Fruit fly (Drosophila melanogaster) whole organism, prepupa: Measurements from ENCODE around the gene firl.

Experiments used
- Blimp-1 ChIP-seq: fragments of 200-800 bp; sonication (Bioruptor generic); optimal IDR thresholded peaks from 3 replicates; lab custom pipeline; 2017; ENCODE audit warnings: missing biosample characterization, missing genetic modification characterization, mild to moderate bottlenecking, moderate library complexity, missing genetic modification reagents
- CG10631 ChIP-seq: fragments of 200-800 bp; sonication (Bioruptor generic); optimal IDR thresholded peaks from 2 replicates; lab custom pipeline; 2016; ENCODE audit warnings: missing biosample characterization, missing genetic modification characterization
- CG10669 ChIP-seq: fragments of 200-800 bp; sonication (Bioruptor generic); optimal IDR thresholded peaks from 3 replicates; lab custom pipeline; 2018; ENCODE audit warnings: missing biosample characterization, mild to moderate bottlenecking, missing genetic modification characterization, moderate library complexity
- CG3032 ChIP-seq: fragments of 200-800 bp; optimal IDR thresholded peaks from 2 replicates; lab custom pipeline; 2019; ENCODE audit warnings: missing biosample characterization, mild to moderate bottlenecking, missing genetic modification characterization, moderate library complexity
- CG32006 ChIP-seq: fragments of 200-800 bp; sonication (Bioruptor generic); optimal IDR thresholded peaks from 3 replicates; lab custom pipeline; 2017; ENCODE audit warnings: missing biosample characterization, mild to moderate bottlenecking, missing genetic modification characterization
- CG34406 ChIP-seq: fragments of 200-800 bp; sonication (Bioruptor generic); optimal IDR thresholded peaks from 3 replicates; lab custom pipeline; 2016; ENCODE audit warnings: missing biosample characterization, missing genetic modification characterization
- CG6163 ChIP-seq: fragments of 200-800 bp; sonication (Bioruptor generic); IDR thresholded peaks from 3 replicates; pipeline ENCODE4 v1.3.6; 2022; ENCODE audit warnings: missing biosample characterization, missing genetic modification characterization
- CG6792 ChIP-seq: fragments of 200-800 bp; sonication (Bioruptor generic); optimal IDR thresholded peaks from 3 replicates; lab custom pipeline; 2016; ENCODE audit warnings: missing biosample characterization, missing genetic modification characterization
- CG6808 ChIP-seq: fragments of 200-800 bp; sonication (Bioruptor generic); optimal IDR thresholded peaks from 3 replicates; lab custom pipeline; 2017; ENCODE audit warnings: missing biosample characterization, missing genetic modification characterization, mild to moderate bottlenecking, moderate library complexity, missing genetic modification reagents
- CG8119 ChIP-seq: fragments of 200-800 bp; sonication (Bioruptor generic); IDR thresholded peaks from 3 replicates; pipeline ENCODE4 v1.3.6; 2022; ENCODE audit warnings: missing biosample characterization, missing genetic modification characterization
- CG9139 ChIP-seq: fragments of 200-800 bp; sonication (Bioruptor generic); optimal IDR thresholded peaks from 3 replicates; lab custom pipeline; 2017; ENCODE audit warnings: missing biosample characterization, mild to moderate bottlenecking, missing genetic modification characterization
- Eip78C ChIP-seq: fragments of 200-800 bp; sonication (Bioruptor generic); peaks from one replicate; lab custom pipeline; 2016; ENCODE audit warnings: missing biosample characterization, missing genetic modification characterization
- Hr38 ChIP-seq: sonication (Bioruptor generic); optimal IDR thresholded peaks from 2 replicates; lab custom pipeline; 2016; ENCODE audit warnings: missing biosample characterization, missing genetic modification characterization
- Hr4 ChIP-seq: fragments of 200-800 bp; sonication (Bioruptor generic); optimal IDR thresholded peaks from 3 replicates; lab custom pipeline; 2016; ENCODE audit warnings: missing biosample characterization, missing genetic modification characterization
- Lpt ChIP-seq: fragments of 200-800 bp; sonication (Bioruptor generic); optimal IDR thresholded peaks from 3 replicates; lab custom pipeline; 2016; ENCODE audit warnings: missing biosample characterization, missing genetic modification characterization
- Sox102F ChIP-seq: fragments of 200-800 bp; sonication (Bioruptor generic); optimal IDR thresholded peaks from 2 replicates; lab custom pipeline; 2016; ENCODE audit warnings: missing biosample characterization, mild to moderate bottlenecking, missing genetic modification characterization
- Sox14 ChIP-seq: fragments of 200-800 bp; sonication (Bioruptor generic); optimal IDR thresholded peaks from 3 replicates; lab custom pipeline; 2016; ENCODE audit warnings: missing biosample characterization, missing genetic modification characterization
- Sox15 ChIP-seq: fragments of 200-800 bp; sonication (Bioruptor generic); optimal IDR thresholded peaks from 3 replicates; lab custom pipeline; 2016; ENCODE audit warnings: missing biosample characterization, missing genetic modification characterization
- achi ChIP-seq: fragments of 200-800 bp; sonication (Bioruptor generic); optimal IDR thresholded peaks from 3 replicates; lab custom pipeline; 2016; ENCODE audit warnings: missing biosample characterization, missing genetic modification characterization
- acj6 ChIP-seq: fragments of 200-800 bp; sonication (Bioruptor generic); optimal IDR thresholded peaks from 3 replicates; lab custom pipeline; 2016; ENCODE audit warnings: missing biosample characterization, missing genetic modification characterization
- cyc ChIP-seq: fragments of 200-800 bp; sonication (Bioruptor generic); optimal IDR thresholded peaks from 3 replicates; lab custom pipeline; 2016; ENCODE audit warnings: missing biosample characterization, missing genetic modification characterization
- dac ChIP-seq: fragments of 200-800 bp; sonication (Bioruptor generic); optimal IDR thresholded peaks from 2 replicates; lab custom pipeline; 2017; ENCODE audit warnings: missing biosample characterization, mild to moderate bottlenecking, missing genetic modification characterization
- dsx ChIP-seq: fragments of 200-800 bp; optimal IDR thresholded peaks from 3 replicates; lab custom pipeline; 2019; ENCODE audit warnings: missing biosample characterization, mild to moderate bottlenecking, missing genetic modification characterization, moderate library complexity; ENCODE audit not compliant: poor library complexity, severe bottlenecking
- eg ChIP-seq: fragments of 200-800 bp; sonication (Bioruptor generic); IDR thresholded peaks from 3 replicates; pipeline ENCODE4 v1.3.6; 2022; ENCODE audit warnings: missing biosample characterization, missing genetic modification characterization
- esn ChIP-seq: fragments of 200-800 bp; sonication (Bioruptor generic); optimal IDR thresholded peaks from 2 replicates; lab custom pipeline; 2016; ENCODE audit warnings: missing biosample characterization, mild to moderate bottlenecking, missing genetic modification characterization, moderate library complexity
- fd59A ChIP-seq: fragments of 200-800 bp; sonication (Bioruptor generic); optimal IDR thresholded peaks from 2 replicates; lab custom pipeline; 2017; ENCODE audit warnings: missing biosample characterization, mild to moderate bottlenecking, missing genetic modification characterization, missing genetic modification reagents
- fd85E ChIP-seq: fragments of 200-800 bp; sonication (Bioruptor generic); optimal IDR thresholded peaks from 3 replicates; lab custom pipeline; 2016; ENCODE audit warnings: missing biosample characterization, missing genetic modification characterization
- fkh ChIP-seq: fragments of 200-800 bp; sonication (Bioruptor generic); optimal IDR thresholded peaks from 3 replicates; lab custom pipeline; 2017; ENCODE audit warnings: missing biosample characterization, mild to moderate bottlenecking, missing genetic modification characterization, moderate library complexity
- lz ChIP-seq: fragments of 200-800 bp; sonication (Bioruptor generic); optimal IDR thresholded peaks from 3 replicates; lab custom pipeline; 2016; ENCODE audit warnings: missing biosample characterization, missing genetic modification characterization
- net ChIP-seq: fragments of 200-800 bp; sonication (Bioruptor generic); optimal IDR thresholded peaks from 3 replicates; lab custom pipeline; 2016; ENCODE audit warnings: missing biosample characterization, missing genetic modification characterization
- pdm3 ChIP-seq: fragments of 200-800 bp; sonication (Bioruptor generic); optimal IDR thresholded peaks from 3 replicates; lab custom pipeline; 2016; ENCODE audit warnings: missing biosample characterization, missing genetic modification characterization
- salr ChIP-seq, 2 experiments: fragments of 200-800 bp; sonication (Bioruptor generic); optimal IDR thresholded peaks; 3 replicates each; lab custom pipeline; 2016 to 2018; ENCODE audit warnings: missing biosample characterization in 2 of 2, missing genetic modification characterization in 2 of 2, mild to moderate bottlenecking in 1 of 2
- spab ChIP-seq: fragments of 200-800 bp; sonication (Bioruptor generic); optimal IDR thresholded peaks from 2 replicates; lab custom pipeline; 2017; ENCODE audit warnings: missing biosample characterization, mild to moderate bottlenecking, missing genetic modification characterization, missing genetic modification reagents
- ss ChIP-seq, 2 experiments: fragments of 200-800 bp; sonication (Bioruptor generic); optimal IDR thresholded peaks; 2 replicates in 1 of 2; 3 replicates in 1 of 2; lab custom pipeline; 2017 to 2018; ENCODE audit warnings: mild to moderate bottlenecking in 2 of 2, missing biosample characterization in 2 of 2, missing genetic modification characterization in 2 of 2, moderate library complexity in 1 of 2
- svp ChIP-seq: fragments of 200-800 bp; sonication (Bioruptor generic); peaks from one replicate; lab custom pipeline; 2016; ENCODE audit warnings: missing biosample characterization, missing genetic modification characterization
- topi ChIP-seq: fragments of 200-800 bp; sonication (Bioruptor generic); optimal IDR thresholded peaks from 3 replicates; lab custom pipeline; 2016; ENCODE audit warnings: missing biosample characterization, missing genetic modification characterization
- vri ChIP-seq: fragments of 200-800 bp; sonication (Bioruptor generic); optimal IDR thresholded peaks from 3 replicates; lab custom pipeline; 2016; ENCODE audit warnings: missing biosample characterization, mild to moderate bottlenecking, missing genetic modification characterization

Gene firl

DNA sequence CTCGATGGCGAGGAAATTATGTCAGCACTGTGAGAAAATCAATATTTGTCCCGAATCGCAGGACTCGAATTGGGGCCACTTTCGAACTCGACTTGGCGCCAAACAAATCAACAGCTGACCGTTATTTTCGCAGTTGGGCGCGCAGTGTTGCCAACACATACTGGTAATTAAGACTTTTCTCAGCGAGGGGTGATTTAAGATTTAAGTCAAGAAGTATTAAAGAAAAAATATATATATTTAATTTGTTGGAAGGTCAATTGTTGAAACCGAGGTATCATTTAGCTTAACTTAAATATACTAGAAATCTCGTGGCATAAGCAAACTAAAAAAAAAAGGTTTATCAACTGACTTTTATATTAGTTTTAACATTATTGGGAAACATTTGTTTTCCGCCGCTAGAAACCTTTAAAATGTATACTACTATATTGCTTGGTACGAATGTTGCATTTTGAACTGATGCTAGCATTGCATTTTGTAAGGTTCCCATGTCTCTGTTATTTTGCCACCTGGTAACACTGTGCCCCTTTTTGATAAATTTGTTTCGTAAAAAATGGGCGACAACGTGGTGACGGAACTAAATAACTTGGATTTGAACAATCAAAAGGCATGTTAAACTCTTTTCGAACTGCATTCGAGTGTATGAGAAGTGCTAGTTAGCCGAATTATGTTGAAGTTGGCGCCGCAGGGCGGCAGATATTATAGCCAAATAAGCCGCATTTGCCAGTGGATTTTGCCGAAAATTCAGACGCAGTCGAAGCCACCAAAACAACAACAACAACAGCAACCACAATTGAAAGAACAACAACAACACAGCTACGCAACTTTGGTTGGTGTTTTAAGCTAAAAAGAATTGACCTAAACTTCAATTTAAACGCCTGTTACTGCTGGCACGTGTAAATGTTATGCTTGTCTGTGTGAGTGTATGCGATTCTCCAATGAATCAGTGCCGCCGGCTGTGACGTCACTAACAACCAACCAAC lies 36.9 kb upstream of the firl start, which contains the start of the genes Patsas and ThrRS (continued):
- no peak for TF ChIP-seq pdm3 (GFP tag; lab: Kevin White, UChicago)
- no peak for TF ChIP-seq Blimp-1 (GFP tag; lab: Kevin White, UChicago)
- TF ChIP-seq Sox14 (GFP tag; lab: Kevin White, UChicago): peak; percentile 81
- TF ChIP-seq fkh (GFP tag; lab: Kevin White, UChicago): no peak
- no peak for TF ChIP-seq achi
- TF ChIP-seq net: peak; percentile 75
- TF ChIP-seq CG8119 (GFP tag; lab: Robert Waterston, UW): peak; percentile 83
- TF ChIP-seq Sox102F (GFP tag; lab: Kevin White, UChicago): no peak
- TF ChIP-seq Hr4 (GFP tag; lab: Kevin White, UChicago): no peak
- TF ChIP-seq dsx: no peak
- peak; percentile 91 for TF ChIP-seq CG32006 (GFP tag; lab: Kevin White, UChicago)
- TF ChIP-seq CG6808 (GFP tag; lab: Kevin White, UChicago): peak; percentile 71
- peak in 1 of 2 experiments; percentile 49 for TF ChIP-seq salr (GFP tag; optimal IDR thresholded peaks at IDR 0.05; lab: Kevin White, UChicago)
- TF ChIP-seq CG10631 (GFP tag; lab: Kevin White, UChicago): no peak
- no peak for TF ChIP-seq spab (GFP tag; lab: Kevin White, UChicago)
- no peak for TF ChIP-seq svp (GFP tag; lab: Kevin White, UChicago)
- no peak for TF ChIP-seq ss (GFP tag; optimal IDR thresholded peaks at IDR 0.05; lab: Kevin White, UChicago)
- peak; percentile 77; the same call in 1 of the 3 replicates for TF ChIP-seq CG6163 (GFP tag; lab: Robert Waterston, UW)
- TF ChIP-seq vri: no peak
- peak; percentile 78 for TF ChIP-seq CG34406 (GFP tag; lab: Kevin White, UChicago)
- peak; percentile 66 for TF ChIP-seq CG6792 (GFP tag; lab: Kevin White, UChicago)
- TF ChIP-seq Eip78C: peak; percentile 93
- peak; percentile 76 for TF ChIP-seq Sox15 (GFP tag; lab: Kevin White, UChicago)
- peak; percentile 83 for TF ChIP-seq CG3032 (tag; lab: Kevin White, UChicago)
- TF ChIP-seq Lpt (GFP tag; lab: Kevin White, UChicago): peak; percentile 80
- TF ChIP-seq CG9139 (GFP tag; lab: Kevin White, UChicago): peak; percentile 54
- TF ChIP-seq Hr38 (GFP tag; lab: Kevin White, UChicago): no peak
- TF ChIP-seq cyc: peak; percentile 82

DNA sequence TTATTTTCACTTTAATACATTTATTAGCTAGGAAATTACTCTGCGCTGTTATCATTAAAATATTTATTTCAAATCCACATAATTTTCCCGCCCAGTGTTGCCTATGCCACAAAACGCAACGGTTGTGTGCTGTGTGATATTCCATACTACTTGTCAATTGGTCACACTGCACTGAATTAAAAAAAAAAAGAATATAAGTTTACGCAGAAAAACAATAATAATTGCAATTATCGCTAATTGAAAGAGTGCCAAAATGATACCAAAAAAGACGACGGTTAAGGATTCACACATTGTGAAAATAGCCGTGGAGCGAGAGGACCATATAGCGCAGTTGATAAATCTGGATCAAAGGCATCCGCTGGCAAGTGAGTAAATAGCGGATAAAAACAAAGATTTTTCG lies 31.1 kb upstream of the firl start, which contains the start of gene Ced-12:
Gene Ced-12, plus strand, starts transcription at position 141 of the 400 bp plus-strand sequence.
- peak; percentile 45 for TF ChIP-seq fkh (GFP tag; lab: Kevin White, UChicago)
- no peak for TF ChIP-seq CG32006 (GFP tag; lab: Kevin White, UChicago)
- TF ChIP-seq fd85E (GFP tag; lab: Kevin White, UChicago): no peak
- no peak for TF ChIP-seq ss (GFP tag; optimal IDR thresholded peaks at IDR 0.05; lab: Kevin White, UChicago)
- no peak for TF ChIP-seq dac (GFP tag; lab: Kevin White, UChicago)

DNA sequence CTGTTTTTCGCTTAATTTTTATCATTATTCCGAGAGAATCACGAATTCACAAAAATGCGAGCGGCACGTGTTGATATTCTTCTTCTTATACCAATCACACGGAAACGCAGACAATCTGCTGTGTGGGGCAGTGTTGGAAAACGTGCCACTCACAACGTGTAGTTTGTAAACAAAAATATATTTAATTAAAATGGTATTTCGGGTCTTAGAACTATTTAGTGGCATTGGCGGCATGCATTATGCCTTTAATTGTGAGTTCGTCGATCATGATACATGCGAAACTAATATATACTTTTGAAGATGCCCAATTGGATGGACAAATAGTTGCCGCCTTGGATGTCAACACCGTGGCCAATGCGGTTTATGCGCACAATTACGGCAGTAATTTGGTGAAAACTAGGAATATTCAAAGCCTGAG lies 29.8 kb upstream of the firl start, which contains the start of the genes CG6712 and Mt2:
Gene CG6712, minus strand, starts transcription at position 116 of the 418 bp plus-strand sequence.
Gene Mt2, plus strand, starts transcription at position 130 of the 418 bp plus-strand sequence.
- TF ChIP-seq spab (GFP tag; lab: Kevin White, UChicago) (no peak), fd59A (GFP tag; lab: Kevin White, UChicago) (no peak), acj6 (GFP tag; lab: Kevin White, UChicago) (no peak), Eip78C (peak; percentile 60), esn (GFP tag; lab: Kevin White, UChicago) (peak; percentile 21), fkh (GFP tag; lab: Kevin White, UChicago) (peak; percentile 28), CG6808 (GFP tag; lab: Kevin White, UChicago) (no peak), CG10669 (GFP tag; lab: Kevin White, UChicago) (no peak), topi (no peak), lz (GFP tag; lab: Kevin White, UChicago) (peak; percentile 5), Hr38 (GFP tag; lab: Kevin White, UChicago) (no peak), eg (GFP tag; lab: Robert Waterston, UW) (no peak)
